Worm (Caenorhabditis elegans) whole organism, L4/young adult: ENCODE measurements around the gene frpr-15.

ENCODE experiments used
- W03F9.2 ChIP-seq: fragments of 150-350 bp; optimal IDR thresholded peaks from 2 replicates; lab custom pipeline; 2014; ENCODE audit warnings: missing biosample characterization, missing genetic modification characterization
- dao-5 ChIP-seq: sonication (generic microtip); optimal IDR thresholded peaks from 2 replicates; lab custom pipeline; 2016; ENCODE audit warnings: missing genotype, missing genetic modification characterization, moderate library complexity, missing compliant biosample characterization
- him-1 ChIP-seq: sonication (generic microtip); optimal IDR thresholded peaks from 2 replicates; lab custom pipeline; 2016; ENCODE audit warnings: missing genotype, missing genetic modification reagents, missing genetic modification characterization, missing compliant biosample characterization

ce11 chrV:12732734-12733133 is 52.8 kb downstream of the frpr-15 start:
- TF ChIP-seq W03F9.2 (tag; lab: Kevin White, UChicago) (no peak), him-1 (tag; lab: Kevin White, UChicago) (no peak), dao-5 (tag; lab: Kevin White, UChicago) (no peak)
